Worm (Caenorhabditis elegans) whole organism, L3 larva: ENCODE data around the gene eif-2D.

Experiments
- R02D3.7 ChIP-seq: fragments of 150-350 bp; optimal IDR thresholded peaks from 2 replicates; lab custom pipeline; 2014; ENCODE audit warnings: missing biosample characterization, missing genetic modification characterization
- ZK546.5 ChIP-seq: sonication (generic microtip); optimal IDR thresholded peaks from 2 replicates; lab custom pipeline; 2017; ENCODE audit warnings: missing biosample characterization, missing genetic modification characterization
- ama-1 ChIP-seq: fragments of 150-350 bp; optimal IDR thresholded peaks from 2 replicates; lab custom pipeline; 2018
- ceh-28 ChIP-seq: fragments of 150-350 bp; optimal IDR thresholded peaks from 2 replicates; lab custom pipeline; 2014; ENCODE audit warnings: missing biosample characterization, missing genetic modification reagents, missing genetic modification characterization
- ceh-82 ChIP-seq: fragments of 150-350 bp; optimal IDR thresholded peaks from 2 replicates; lab custom pipeline; 2014; ENCODE audit warnings: missing biosample characterization, missing genetic modification characterization
- ceh-9 ChIP-seq: sonication (generic microtip); optimal IDR thresholded peaks from 2 replicates; lab custom pipeline; 2018; ENCODE audit warnings: missing biosample characterization, missing genetic modification characterization
- daf-12 ChIP-seq: fragments of 150-350 bp; optimal IDR thresholded peaks from 2 replicates; lab custom pipeline; 2014; ENCODE audit warnings: missing biosample characterization, missing genetic modification reagents, missing genetic modification characterization
- egl-5 ChIP-seq: fragments of 150-350 bp; optimal IDR thresholded peaks from 2 replicates; lab custom pipeline; 2017; ENCODE audit warnings: missing biosample characterization, missing genetic modification reagents, missing genetic modification characterization, inconsistent platforms
- elt-1 ChIP-seq: fragments of 150-350 bp; optimal IDR thresholded peaks from 2 replicates; lab custom pipeline; 2014; ENCODE audit warnings: missing biosample characterization, missing genetic modification characterization
- elt-2 ChIP-seq: sonication (generic microtip); optimal IDR thresholded peaks from 2 replicates; lab custom pipeline; 2016; ENCODE audit warnings: missing genetic modification reagents, mild to moderate bottlenecking, missing genetic modification characterization, missing compliant biosample characterization
- elt-3 ChIP-seq, 3 experiments: fragments of 150-350 bp in 1 of 3; sonication (generic microtip) in 2 of 3; optimal IDR thresholded peaks; 2 replicates in 2 of 3; 4 replicates in 1 of 3; lab custom pipeline; 2014 to 2017; ENCODE audit warnings: missing biosample characterization in 3 of 3, missing genetic modification characterization in 3 of 3
- fkh-10 ChIP-seq: sonication (generic microtip); optimal IDR thresholded peaks from 2 replicates; lab custom pipeline; 2017; ENCODE audit warnings: missing biosample characterization, missing genetic modification reagents, missing genetic modification characterization
- fkh-2 ChIP-seq: fragments of 150-350 bp; optimal IDR thresholded peaks from 2 replicates; lab custom pipeline; 2014; ENCODE audit warnings: missing biosample characterization, missing genetic modification reagents, missing genetic modification characterization
- fos-1 ChIP-seq: fragments of 150-350 bp; optimal IDR thresholded peaks from 2 replicates; lab custom pipeline; 2014; ENCODE audit warnings: missing biosample characterization, missing genetic modification characterization
- hmg-11 ChIP-seq: sonication (generic microtip); optimal IDR thresholded peaks from 2 replicates; lab custom pipeline; 2016; ENCODE audit warnings: missing genetic modification characterization, missing compliant biosample characterization
- jun-1 ChIP-seq: fragments of 150-350 bp; optimal IDR thresholded peaks from 2 replicates; lab custom pipeline; 2014; ENCODE audit warnings: missing biosample characterization, missing genetic modification reagents, missing genetic modification characterization
- lin-15B ChIP-seq: fragments of 150-350 bp; optimal IDR thresholded peaks from 2 replicates; lab custom pipeline; 2014; ENCODE audit warnings: missing biosample characterization, missing genetic modification characterization
- lsy-12 ChIP-seq: sonication (generic microtip); optimal IDR thresholded peaks from 2 replicates; lab custom pipeline; 2016; ENCODE audit warnings: mild to moderate bottlenecking, missing genetic modification characterization, missing compliant biosample characterization
- mml-1 ChIP-seq: fragments of 150-350 bp; sonication (generic microtip); optimal IDR thresholded peaks from 3 replicates; lab custom pipeline; 2014; ENCODE audit warnings: missing biosample characterization, missing genetic modification characterization
- nfya-1 ChIP-seq: sonication (generic microtip); optimal IDR thresholded peaks from 2 replicates; lab custom pipeline; 2017; ENCODE audit warnings: missing genetic modification characterization, mild to moderate bottlenecking, missing compliant biosample characterization, antibody characterized with exemption, moderate library complexity; ENCODE audit not compliant: insufficient read depth
- nhr-11 ChIP-seq: fragments of 150-350 bp; optimal IDR thresholded peaks from 2 replicates; lab custom pipeline; 2014; ENCODE audit warnings: missing biosample characterization, missing genetic modification characterization
- nhr-12 ChIP-seq: fragments of 150-350 bp; optimal IDR thresholded peaks from 2 replicates; lab custom pipeline; 2014; ENCODE audit warnings: missing biosample characterization, missing genetic modification characterization
- nhr-23 ChIP-seq: fragments of 150-350 bp; optimal IDR thresholded peaks from 2 replicates; lab custom pipeline; 2014; ENCODE audit warnings: missing biosample characterization, missing genetic modification reagents, missing genetic modification characterization
- nhr-237 ChIP-seq: fragments of 150-350 bp; optimal IDR thresholded peaks from 2 replicates; lab custom pipeline; 2014; ENCODE audit warnings: missing biosample characterization, missing genetic modification characterization
- nhr-25 ChIP-seq: sonication (generic microtip); optimal IDR thresholded peaks from 2 replicates; lab custom pipeline; 2017; ENCODE audit warnings: missing biosample characterization, missing genetic modification characterization
- nhr-43 ChIP-seq: sonication (generic microtip); optimal IDR thresholded peaks from 2 replicates; lab custom pipeline; 2016; ENCODE audit warnings: mild to moderate bottlenecking, missing genetic modification characterization, missing compliant biosample characterization; ENCODE audit not compliant: poor library complexity, severe bottlenecking
- nhr-67 ChIP-seq: fragments of 150-350 bp; optimal IDR thresholded peaks from 2 replicates; lab custom pipeline; 2014; ENCODE audit warnings: missing biosample characterization, missing genetic modification characterization
- nhr-76 ChIP-seq: fragments of 150-350 bp; sonication (generic microtip); optimal IDR thresholded peaks from 5 replicates; lab custom pipeline; 2014; ENCODE audit warnings: missing biosample characterization, missing genetic modification characterization
- nhr-77 ChIP-seq: fragments of 150-350 bp; optimal IDR thresholded peaks from 2 replicates; lab custom pipeline; 2014; ENCODE audit warnings: missing biosample characterization, missing genetic modification characterization
- pha-4 ChIP-seq: fragments of 150-350 bp; optimal IDR thresholded peaks from 2 replicates; lab custom pipeline; 2014; ENCODE audit warnings: missing biosample characterization, missing genetic modification reagents, missing genetic modification characterization
- pqm-1 ChIP-seq: fragments of 150-350 bp; optimal IDR thresholded peaks from 2 replicates; lab custom pipeline; 2017; ENCODE audit warnings: missing biosample characterization, missing genetic modification characterization, inconsistent platforms
- skn-1 ChIP-seq: fragments of 150-350 bp; optimal IDR thresholded peaks from 2 replicates; lab custom pipeline; 2014; ENCODE audit warnings: missing biosample characterization, missing genetic modification characterization
- tbx-2 ChIP-seq: sonication (generic microtip); optimal IDR thresholded peaks from 2 replicates; lab custom pipeline; 2016; ENCODE audit warnings: mild to moderate bottlenecking, missing genetic modification characterization, missing compliant biosample characterization
- unc-39 ChIP-seq: sonication (generic microtip); optimal IDR thresholded peaks from 4 replicates; lab custom pipeline; 2017; ENCODE audit warnings: missing biosample characterization, missing genetic modification characterization
- unc-62 ChIP-seq: fragments of 150-350 bp; sonication (generic microtip); optimal IDR thresholded peaks from 4 replicates; lab custom pipeline; 2014; ENCODE audit warnings: missing biosample characterization, missing genetic modification reagents, missing genetic modification characterization
- ztf-4 ChIP-seq: fragments of 150-350 bp; optimal IDR thresholded peaks from 2 replicates; lab custom pipeline; 2014; ENCODE audit warnings: missing biosample characterization, missing genetic modification characterization

Gene eif-2D

ce11 chrII:5704479-5704878, 13.0 kb downstream of the eif-2D start:
- TF ChIP-seq fos-1 (tag; lab: Kevin White, UChicago) (no peak), egl-5 (tag; lab: Kevin White, UChicago) (peak; percentile 6)

ce11 chrII:5707532-5707931, 16.0 kb downstream of the eif-2D start, which contains the start of gene osta-2:
Gene osta-2, plus strand, starts transcription at chrII:5707691.
- TF ChIP-seq nfya-1 (tag; lab: Kevin White, UChicago) (peak; percentile 41), lsy-12 (tag; lab: Kevin White, UChicago) (no peak), egl-5 (tag; lab: Kevin White, UChicago) (peak; percentile 6), R02D3.7 (tag; lab: Kevin White, UChicago) (no peak), ZK546.5 (tag; lab: Kevin White, UChicago) (no peak), pha-4 (peak; percentile 25)

ce11 chrII:5708154-5708553, 16.6 kb downstream of the eif-2D start:
- TF ChIP-seq nhr-25 (tag; lab: Kevin White, UChicago) = no peak
- TF ChIP-seq ceh-9 (tag; lab: Kevin White, UChicago) = no peak
- TF ChIP-seq hmg-11 (tag; lab: Kevin White, UChicago) = no peak
- no peak for TF ChIP-seq skn-1 (tag; lab: Kevin White, UChicago)
- TF ChIP-seq lin-15B = no peak
- peak; percentile 95 for TF ChIP-seq fkh-10
- no peak for TF ChIP-seq jun-1 (tag; lab: Kevin White, UChicago)
- TF ChIP-seq fkh-2 (tag; lab: Kevin White, UChicago) = no peak
- TF ChIP-seq mml-1 = no peak
- no peak for TF ChIP-seq nhr-12
- peak; percentile 18 for TF ChIP-seq nfya-1 (tag; lab: Kevin White, UChicago)
- TF ChIP-seq nhr-43 = no peak
- TF ChIP-seq elt-3 (tag; optimal IDR thresholded peaks at IDR 0.05; lab: Kevin White, UChicago) = no peak

- TF ChIP-seq jun-1 (tag; lab: Kevin White, UChicago) = no peak
- no peak for TF ChIP-seq fos-1 (tag; lab: Kevin White, UChicago)
- TF ChIP-seq hmg-11 (tag; lab: Kevin White, UChicago) = no peak
- no peak for TF ChIP-seq nhr-67 (tag; lab: Kevin White, UChicago)
- TF ChIP-seq mml-1 = no peak
- TF ChIP-seq nhr-43 = no peak
- TF ChIP-seq lsy-12 (tag; lab: Kevin White, UChicago) = no peak
- no peak for TF ChIP-seq fkh-2 (tag; lab: Kevin White, UChicago)
- TF ChIP-seq fkh-10 = no peak
- TF ChIP-seq nhr-76 (tag; lab: Kevin White, UChicago) = no peak
- no peak for TF ChIP-seq nhr-11
- no peak for TF ChIP-seq nhr-23 (tag; lab: Kevin White, UChicago)
- no peak for TF ChIP-seq ama-1 (lab: Kevin White, UChicago)
- TF ChIP-seq ZK546.5 (tag; lab: Kevin White, UChicago) = no peak
- TF ChIP-seq unc-62 = no peak
- no peak for TF ChIP-seq ceh-82
- TF ChIP-seq elt-1 (tag; lab: Kevin White, UChicago) = no peak
- no peak for TF ChIP-seq nfya-1 (tag; lab: Kevin White, UChicago)
- TF ChIP-seq, all 47 proteins: peak for 0
These were observed 19.3 kb downstream of the eif-2D start for ce11 chrII:5710835-5711234.

- TF ChIP-seq ceh-28 (tag; lab: Kevin White, UChicago) (no peak), elt-1 (tag; lab: Kevin White, UChicago) (no peak), pqm-1 (tag; lab: Kevin White, UChicago) (no peak), nhr-11 (no peak), skn-1 (tag; lab: Kevin White, UChicago) (no peak), pha-4 (no peak), fos-1 (tag; lab: Kevin White, UChicago) (no peak), ZK546.5 (tag; lab: Kevin White, UChicago) (no peak), fkh-10 (no peak), nhr-77 (tag; lab: Kevin White, UChicago) (no peak), ztf-4 (tag; lab: Kevin White, UChicago) (peak; percentile 44), unc-39 (tag; lab: Kevin White, UChicago) (no peak), elt-2 (tag; lab: Kevin White, UChicago) (peak; percentile 22), jun-1 (tag; lab: Kevin White, UChicago) (no peak), elt-3 (tag; optimal IDR thresholded peaks at IDR 0.05; lab: Kevin White, UChicago) (no peak), nhr-237 (tag; lab: Kevin White, UChicago) (no peak), egl-5 (tag; lab: Kevin White, UChicago) (no peak), ama-1 (lab: Kevin White, UChicago) (peak; percentile 33), tbx-2 (tag; lab: Kevin White, UChicago) (no peak), daf-12 (tag; lab: Kevin White, UChicago) (no peak), nhr-12 (no peak), fkh-2 (tag; lab: Kevin White, UChicago) (no peak)
- TF ChIP-seq, all 47 proteins: peak for 3
These were observed 20.6 kb downstream of the eif-2D start for ce11 chrII:5712126-5712525.
